Worm (Caenorhabditis elegans): ENCODE results near the gene cash-1.

DNA sequence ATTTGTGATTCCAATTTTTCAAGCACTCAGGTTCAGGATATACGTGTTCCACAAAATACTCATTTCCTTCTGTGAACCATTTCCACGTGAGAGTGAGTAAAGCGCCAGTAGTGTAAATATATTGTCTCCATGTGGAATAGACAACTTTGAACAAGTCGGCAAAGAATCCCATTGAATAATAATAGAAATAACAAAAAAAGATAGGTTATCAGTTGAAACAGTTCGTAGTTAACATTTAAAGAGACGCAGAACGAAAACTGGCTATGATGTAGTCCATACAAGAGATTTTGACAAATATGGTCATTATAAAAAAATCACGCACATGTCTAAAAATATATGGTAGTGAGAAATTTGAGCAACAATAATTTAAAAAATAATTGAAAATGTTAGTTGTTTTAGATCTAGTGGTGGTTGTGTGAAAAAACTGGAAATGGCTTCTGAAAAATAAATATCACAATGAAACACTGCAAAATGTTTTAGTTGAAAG is 4.6 kb upstream of the cash-1 start, which contains the start of gene ceeh-2:
- no peak for TF ChIP-seq sea-1 (GFP tag; conservative IDR thresholded peaks at IDR 0.05)
- no peak for TF ChIP-seq flt-1 (GFP tag; IDR thresholded peaks at IDR 0.05)
- no peak for TF ChIP-seq tbx-37 (GFP tag; conservative IDR thresholded peaks at IDR 0.05)
- no peak for TF ChIP-seq aly-1 (tag; optimal IDR thresholded peaks at IDR 0.05)
- no peak for TF ChIP-seq ama-1 (optimal IDR thresholded peaks at IDR 0.05)
- no peak for TF ChIP-seq ets-7 (tag; optimal IDR thresholded peaks at IDR 0.05)
- TF ChIP-seq F13C5.2 (tag; optimal IDR thresholded peaks at IDR 0.05): no peak
- TF ChIP-seq tra-4 (tag; optimal IDR thresholded peaks at IDR 0.05): no peak
- TF ChIP-seq scrt-1 (GFP tag; IDR thresholded peaks at IDR 0.05): no peak
- TF ChIP-seq hnd-1 (tag; optimal IDR thresholded peaks at IDR 0.05): no peak

All from whole organism, early embryonic.